Fruit fly (Drosophila melanogaster): ENCODE measurements around the gene CG4617.

- TF ChIP-seq CG8089 (GFP tag; optimal IDR thresholded peaks at IDR 0.05) (no peak), BtbVII (GFP tag; optimal IDR thresholded peaks at IDR 0.05) (no peak), btn (GFP tag; optimal IDR thresholded peaks at IDR 0.05) (no peak), az2 (GFP tag; optimal IDR thresholded peaks at IDR 0.05) (no peak), CG5953 (GFP tag; IDR thresholded peaks at IDR 0.05) (no peak), Stat92E (GFP tag; optimal IDR thresholded peaks at IDR 0.05) (no peak), sd (tag; optimal IDR thresholded peaks at IDR 0.05) (no peak), pum (GFP tag; optimal IDR thresholded peaks at IDR 0.05) (no peak), Kr (GFP tag; optimal IDR thresholded peaks at IDR 0.05) (no peak), insv (GFP tag; optimal IDR thresholded peaks at IDR 0.05) (no peak), CG1792 (GFP tag; optimal IDR thresholded peaks at IDR 0.05) (no peak), HmgZ (tag; optimal IDR thresholded peaks at IDR 0.05) (no peak), CG7987 (GFP tag; optimal IDR thresholded peaks at IDR 0.05) (no peak), chn (GFP tag; optimal IDR thresholded peaks at IDR 0.05) (no peak)
Observed at dm6 chrX:7100689-7101088, 3.6 kb downstream of the CG4617 start.

All from whole organism, embryonic.